Worm (Caenorhabditis elegans): ENCODE measurements around the gene Y16B4A.2.

DNA sequence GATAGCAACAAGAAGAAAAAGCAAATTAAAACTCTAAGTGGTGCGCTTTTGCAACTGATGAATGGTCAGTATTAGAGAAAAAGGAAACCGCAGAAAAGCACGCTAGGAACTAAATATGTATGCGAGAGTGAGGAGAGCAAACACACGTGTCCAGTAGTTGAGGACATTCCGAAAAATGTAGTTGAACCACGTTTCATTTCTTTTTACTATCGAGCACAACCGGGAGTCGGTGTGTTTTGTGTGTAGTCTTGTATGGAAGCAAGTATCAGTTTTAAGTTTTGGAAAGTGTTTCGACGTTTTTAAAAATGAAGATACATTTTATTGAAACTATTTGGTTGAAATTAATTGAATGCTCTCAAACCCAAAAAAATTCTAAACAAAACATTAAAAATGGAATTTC, 31.6 kb downstream of the Y16B4A.2 start, which contains the start of gene C05G5.1:
- no peak for TF ChIP-seq blmp-1 (tag; optimal IDR thresholded peaks at IDR 0.05; ENCODE audit: insufficient read depth)
- no peak for TF ChIP-seq nhr-237 (tag; optimal IDR thresholded peaks at IDR 0.05)
- TF ChIP-seq unc-62 (GFP tag; optimal IDR thresholded peaks at IDR 0.05), result no peak
- TF ChIP-seq mdl-1 (tag; optimal IDR thresholded peaks at IDR 0.05), result peak in 1 of 2 experiments; percentile 31
- no peak for TF ChIP-seq nhr-12 (tag; optimal IDR thresholded peaks at IDR 0.05)
- TF ChIP-seq lin-39 (tag; optimal IDR thresholded peaks at IDR 0.05), result no peak
- TF ChIP-seq elt-3 (tag; optimal IDR thresholded peaks at IDR 0.05), result no peak
- no peak for TF ChIP-seq snpc-4 (tag; optimal IDR thresholded peaks at IDR 0.05)
- TF ChIP-seq nhr-77 (tag; optimal IDR thresholded peaks at IDR 0.05), result no peak
- TF ChIP-seq ceh-82 (tag; optimal IDR thresholded peaks at IDR 0.05), result no peak
- TF ChIP-seq dmd-4 (tag; optimal IDR thresholded peaks at IDR 0.05), result no peak
- no peak for TF ChIP-seq lin-13 (GFP tag; optimal IDR thresholded peaks at IDR 0.05)
- no peak for TF ChIP-seq ama-1 (optimal IDR thresholded peaks at IDR 0.05)
